Worm (Caenorhabditis elegans): ENCODE measurements around the gene F31D5.1.
A peak's percentile ranks its signal among the peaks of the same experiment; 100 is the strongest.

Gene F31D5.1

ce11 chrII:4222469-4222868, 3.3 kb downstream of the F31D5.1 start (continued):
- TF ChIP-seq K12H6.12 (tag; optimal IDR thresholded peaks at IDR 0.05) (no peak), egl-18 (GFP tag; IDR thresholded peaks at IDR 0.05) (no peak), ceh-27 (GFP tag; optimal IDR thresholded peaks at IDR 0.05) (no peak), attf-5 (GFP tag; optimal IDR thresholded peaks at IDR 0.05) (no peak), F52B5.7 (tag; optimal IDR thresholded peaks at IDR 0.05) (no peak), nhr-80 (tag; optimal IDR thresholded peaks at IDR 0.05) (no peak), xnd-1 (tag; optimal IDR thresholded peaks at IDR 0.05) (peak; percentile 96), dpl-1 (GFP tag; optimal IDR thresholded peaks at IDR 0.05) (no peak), nhr-90 (tag; optimal IDR thresholded peaks at IDR 0.05) (no peak), atf-7 (tag; optimal IDR thresholded peaks at IDR 0.05) (no peak), B0336.3 (GFP tag; IDR thresholded peaks at IDR 0.05) (no peak), snpc-4 (GFP tag; optimal IDR thresholded peaks at IDR 0.05) (no peak), snpc-4 (tag; optimal IDR thresholded peaks at IDR 0.05) (no peak), F37B4.10 (GFP tag; IDR thresholded peaks at IDR 0.05) (no peak), cebp-1 (GFP tag; IDR thresholded peaks at IDR 0.05) (no peak), cebp-1 (tag; optimal IDR thresholded peaks at IDR 0.05) (no peak), lir-1 (GFP tag; conservative IDR thresholded peaks at IDR 0.05) (no peak), nfya-1 (tag; optimal IDR thresholded peaks at IDR 0.05; ENCODE audit: borderline replicate concordance, insufficient read depth) (no peak), ZK185.1 (tag; optimal IDR thresholded peaks at IDR 0.05; ENCODE audit: poor library complexity, severe bottlenecking) (no peak), T26A5.8 (tag; optimal IDR thresholded peaks at IDR 0.05) (no peak), mcd-1 (GFP tag; IDR thresholded peaks at IDR 0.05) (no peak), ceh-58 (GFP tag; IDR thresholded peaks at IDR 0.05) (no peak), egl-44 (GFP tag; IDR thresholded peaks at IDR 0.05) (no peak), Y56A3A.18 (GFP tag; IDR thresholded peaks at IDR 0.05) (no peak), F55B11.4 (tag; optimal IDR thresholded peaks at IDR 0.05; ENCODE audit: borderline replicate concordance, insufficient read depth) (no peak), tbp1 (GFP tag; optimal IDR thresholded peaks at IDR 0.05) (no peak), rcor-1 (GFP tag; IDR thresholded peaks at IDR 0.05) (no peak), Y67H2A.10 (GFP tag; conservative IDR thresholded peaks at IDR 0.05) (no peak), F57C9.4 (tag; optimal IDR thresholded peaks at IDR 0.05) (no peak), bed-2 (GFP tag; IDR thresholded peaks at IDR 0.05) (no peak), F33H1.4 (GFP tag; IDR thresholded peaks at IDR 0.05) (peak; percentile 92), tbx-9 (tag; optimal IDR thresholded peaks at IDR 0.05; ENCODE audit: borderline replicate concordance) (no peak), ztf-22 (GFP tag; optimal IDR thresholded peaks at IDR 0.05) (no peak), ekl-4 (GFP tag; IDR thresholded peaks at IDR 0.05) (no peak), C06A6.2 (GFP tag; conservative IDR thresholded peaks at IDR 0.05) (no peak), zfh-2 (GFP tag; conservative IDR thresholded peaks at IDR 0.05) (no peak), lsl-1 (GFP tag; optimal IDR thresholded peaks at IDR 0.05) (peak; percentile 95), bed-1 (GFP tag; IDR thresholded peaks at IDR 0.05) (no peak), nhr-179 (tag; optimal IDR thresholded peaks at IDR 0.05) (no peak), pbrm-1 (GFP tag; IDR thresholded peaks at IDR 0.05) (no peak), nfyb-1 (GFP tag; IDR thresholded peaks at IDR 0.05) (no peak), ztf-6 (GFP tag; IDR thresholded peaks at IDR 0.05) (no peak), nhr-27 (tag; optimal IDR thresholded peaks at IDR 0.05) (no peak)

Measured in whole organism, young adult.